Worm (Caenorhabditis elegans) whole organism, young adult: ENCODE results near the gene his-70.

Experiments
- D2030.7 ChIP-seq: fragments of 200-800 bp; sonication (Bioruptor generic); IDR thresholded peaks from 2 replicates; pipeline ENCODE4 v1.3.6; 2022; ENCODE audit warnings: missing genetic modification reagents, missing genetic modification characterization, missing compliant biosample characterization
- F52B5.7 ChIP-seq: sonication (generic microtip); optimal IDR thresholded peaks from 2 replicates; lab custom pipeline; 2016; ENCODE audit warnings: mild to moderate bottlenecking, missing genetic modification characterization, missing compliant biosample characterization
- Y56A3A.18 ChIP-seq: fragments of 200-800 bp; sonication (Bioruptor generic); IDR thresholded peaks from 2 replicates; pipeline ENCODE4 v1.3.6; 2022; ENCODE audit warnings: missing genetic modification reagents, missing genetic modification characterization, missing compliant biosample characterization
- ama-1 ChIP-seq, 3 experiments: fragments of 150-350 bp in 1 of 3; sonication (generic microtip) in 2 of 3; optimal IDR thresholded peaks; 2 replicates each; lab custom pipeline; 2014 to 2018; ENCODE audit warnings: missing biosample characterization in 2 of 3, missing genetic modification characterization in 2 of 3, missing genetic modification reagents in 2 of 3
- cebp-1 ChIP-seq, 2 experiments: fragments of 200-800 bp in 1 of 2; sonication (Bioruptor generic) in 1 of 2; sonication (generic microtip) in 1 of 2; IDR thresholded peaks in 1 of 2; optimal IDR thresholded peaks in 1 of 2; 2 replicates each; pipeline versions ENCODE4 v1.3.6 to Lab custom; 2017 to 2022; ENCODE audit warnings: missing compliant biosample characterization in 2 of 2, missing genetic modification characterization in 2 of 2, mild to moderate bottlenecking in 1 of 2, missing genetic modification reagents in 1 of 2, moderate library complexity in 1 of 2
- lin-40 ChIP-seq: sonication (generic microtip); optimal IDR thresholded peaks from 2 replicates; lab custom pipeline; 2016; ENCODE audit warnings: missing genetic modification characterization, mild to moderate bottlenecking, missing compliant biosample characterization, missing genotype, missing genetic modification reagents
- lsy-27 ChIP-seq: sonication (generic microtip); optimal IDR thresholded peaks from 2 replicates; lab custom pipeline; 2017; ENCODE audit warnings: missing genetic modification characterization, mild to moderate bottlenecking, missing compliant biosample characterization, antibody characterized with exemption, missing genotype, borderline replicate concordance; ENCODE audit not compliant: insufficient read depth
- madf-10 ChIP-seq: sonication (generic microtip); optimal IDR thresholded peaks from 2 replicates; lab custom pipeline; 2016; ENCODE audit warnings: mild to moderate bottlenecking, missing genetic modification characterization, missing compliant biosample characterization
- sea-2 ChIP-seq: fragments of 200-800 bp; sonication (Bioruptor generic); IDR thresholded peaks from 2 replicates; pipeline ENCODE4 v1.3.6; 2022; ENCODE audit warnings: missing genetic modification characterization, missing compliant biosample characterization
- xnd-1 ChIP-seq: sonication (generic microtip); optimal IDR thresholded peaks from 2 replicates; lab custom pipeline; 2016; ENCODE audit warnings: missing genotype, missing genetic modification reagents, missing genetic modification characterization, missing compliant biosample characterization

- no peak for TF ChIP-seq D2030.7
- no peak for TF ChIP-seq lin-40 (tag; lab: Kevin White, UChicago)
- no peak for TF ChIP-seq sea-2 (GFP tag; lab: Robert Waterston, UW)
- no peak for TF ChIP-seq ama-1 (optimal IDR thresholded peaks at IDR 0.05; lab: Kevin White, UChicago)
- no peak for TF ChIP-seq ama-1 (GFP tag; optimal IDR thresholded peaks at IDR 0.05; lab: Kevin White, UChicago)
- TF ChIP-seq xnd-1 (tag; lab: Kevin White, UChicago): no peak
- TF ChIP-seq F52B5.7 (tag; lab: Kevin White, UChicago): no peak
- no peak for TF ChIP-seq madf-10
- no peak for TF ChIP-seq lsy-27 (tag; lab: Kevin White, UChicago)
- TF ChIP-seq cebp-1 (GFP tag; IDR thresholded peaks at IDR 0.05; lab: Robert Waterston, UW): no peak
- TF ChIP-seq cebp-1 (tag; optimal IDR thresholded peaks at IDR 0.05; lab: Kevin White, UChicago): no peak
- no peak for TF ChIP-seq Y56A3A.18 (GFP tag; lab: Robert Waterston, UW)
Observed at ce11 chrIII:4028061-4028460, 31.9 kb downstream of the his-70 start, which contains the start of gene T02C12.5.
